Worm (Caenorhabditis elegans): ENCODE data around the gene srx-39.

DNA sequence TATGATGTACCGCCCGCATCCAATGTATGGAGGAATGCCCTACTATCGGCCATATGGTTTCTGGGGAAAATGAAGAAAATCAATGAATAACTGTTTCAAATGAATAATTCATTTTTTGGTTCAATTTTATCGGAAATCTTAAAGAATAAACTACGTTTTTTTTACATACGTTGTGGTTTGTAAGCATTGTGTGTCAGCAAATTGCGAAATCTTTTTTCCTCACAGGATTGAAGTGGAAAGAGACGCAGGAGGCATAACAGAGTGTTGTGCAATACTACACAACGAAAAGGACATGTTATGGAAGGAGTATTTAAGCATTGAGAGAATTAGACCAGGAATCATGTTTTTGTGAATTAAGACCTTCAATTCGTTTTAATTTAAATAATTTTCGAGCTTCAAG is 26.2 kb downstream of the srx-39 start:
- TF ChIP-seq dao-5 (tag; optimal IDR thresholded peaks at IDR 0.05) (no peak), him-1 (tag; optimal IDR thresholded peaks at IDR 0.05) (no peak), W03F9.2 (tag; optimal IDR thresholded peaks at IDR 0.05) (peak; percentile 29)
